Worm (Caenorhabditis elegans): Measurements from ENCODE around the gene K10B4.1.

The K10B4.1 gene

DNA sequence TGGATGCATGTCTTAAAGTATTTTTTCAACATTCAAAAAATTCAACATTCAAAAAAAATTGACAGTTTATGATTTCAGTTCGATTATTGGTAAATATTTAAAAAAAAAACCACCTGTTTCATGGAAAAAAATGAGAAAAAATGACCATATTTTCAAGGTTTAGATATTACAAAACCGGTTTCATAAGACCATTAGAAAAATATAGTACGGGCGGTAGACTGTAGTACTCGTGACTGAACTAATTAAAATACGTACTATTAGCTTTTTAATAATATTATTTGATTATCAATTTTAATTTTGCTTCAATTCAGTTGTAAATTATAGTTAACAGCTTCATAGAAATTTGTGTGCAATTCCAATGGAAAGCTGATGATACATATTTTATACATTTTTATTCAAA is 41.4 kb downstream of the K10B4.1 start:
- no peak for TF ChIP-seq vab-15 (tag; optimal IDR thresholded peaks at IDR 0.05)
- TF ChIP-seq lsy-2 (tag; optimal IDR thresholded peaks at IDR 0.05) = no peak
- peak in 1 of 6 experiments; percentile 8 for TF ChIP-seq elt-3 (tag; optimal IDR thresholded peaks at IDR 0.05)
- TF ChIP-seq nhr-71 (tag; optimal IDR thresholded peaks at IDR 0.05) = peak; percentile 11
- peak; percentile 31 for TF ChIP-seq nhr-20 (tag; optimal IDR thresholded peaks at IDR 0.05)
- TF ChIP-seq tbx-2 (tag; optimal IDR thresholded peaks at IDR 0.05) = no peak
- TF ChIP-seq nhr-28 (tag; optimal IDR thresholded peaks at IDR 0.05) = no peak
- TF ChIP-seq egl-13 (tag; optimal IDR thresholded peaks at IDR 0.05) = no peak
- TF ChIP-seq jun-1 (tag; optimal IDR thresholded peaks at IDR 0.05) = no peak
- no peak for TF ChIP-seq irx-1 (tag; optimal IDR thresholded peaks at IDR 0.05)
- TF ChIP-seq unc-30 (tag; optimal IDR thresholded peaks at IDR 0.05) = no peak
- TF ChIP-seq alr-1 (tag; optimal IDR thresholded peaks at IDR 0.05; ENCODE audit: borderline replicate concordance) = no peak
- no peak for TF ChIP-seq aha-1 (tag; optimal IDR thresholded peaks at IDR 0.05)
- no peak for TF ChIP-seq unc-62 (GFP tag; optimal IDR thresholded peaks at IDR 0.05)
- peak; percentile 62 for TF ChIP-seq grh-1 (GFP tag; IDR thresholded peaks at IDR 0.05)
- no peak for TF ChIP-seq nhr-237 (tag; optimal IDR thresholded peaks at IDR 0.05)
- TF ChIP-seq unc-98 (GFP tag; IDR thresholded peaks at IDR 0.05) = no peak
- TF ChIP-seq lin-15B (tag; optimal IDR thresholded peaks at IDR 0.05) = no peak
- no peak for TF ChIP-seq skn-1 (tag; optimal IDR thresholded peaks at IDR 0.05)
- peak; percentile 69 for TF ChIP-seq nhr-85 (tag)
- TF ChIP-seq nhr-47 (tag; optimal IDR thresholded peaks at IDR 0.05) = no peak
- TF ChIP-seq lin-39 (tag; optimal IDR thresholded peaks at IDR 0.05) = no peak
- peak; percentile 41 for TF ChIP-seq lin-14 (GFP tag; optimal IDR thresholded peaks at IDR 0.05)
- TF ChIP-seq snpc-4 (tag; optimal IDR thresholded peaks at IDR 0.05) = no peak
- no peak for TF ChIP-seq C16A3.4 (tag; optimal IDR thresholded peaks at IDR 0.05)

ce11 chrII:178146-178545 is 42.9 kb downstream of the K10B4.1 start:
- TF ChIP-seq nhr-237 (tag; optimal IDR thresholded peaks at IDR 0.05) = no peak
- TF ChIP-seq ceh-63 (GFP tag; optimal IDR thresholded peaks at IDR 0.05) = no peak
- TF ChIP-seq C04F5.9 (tag; optimal IDR thresholded peaks at IDR 0.05) = no peak
- no peak for TF ChIP-seq dpl-1 (GFP tag; optimal IDR thresholded peaks at IDR 0.05)
- peak; percentile 80 for TF ChIP-seq blmp-1 (tag; optimal IDR thresholded peaks at IDR 0.05)
- no peak for TF ChIP-seq efl-1 (optimal IDR thresholded peaks at IDR 0.05)
- TF ChIP-seq efl-1 (GFP tag; optimal IDR thresholded peaks at IDR 0.05 in 1 of 2) = peak in 1 of 2 experiments; percentile 54
- no peak for TF ChIP-seq egl-27 (tag; optimal IDR thresholded peaks at IDR 0.05)
- TF ChIP-seq pax-3 (tag; optimal IDR thresholded peaks at IDR 0.05) = no peak
- TF ChIP-seq lin-39 (tag; optimal IDR thresholded peaks at IDR 0.05) = no peak
- TF ChIP-seq mab-9 (GFP tag; IDR thresholded peaks at IDR 0.05) = no peak
- no peak for TF ChIP-seq unc-130 (tag; optimal IDR thresholded peaks at IDR 0.05)
- TF ChIP-seq grh-1 (GFP tag; IDR thresholded peaks at IDR 0.05) = no peak

DNA sequence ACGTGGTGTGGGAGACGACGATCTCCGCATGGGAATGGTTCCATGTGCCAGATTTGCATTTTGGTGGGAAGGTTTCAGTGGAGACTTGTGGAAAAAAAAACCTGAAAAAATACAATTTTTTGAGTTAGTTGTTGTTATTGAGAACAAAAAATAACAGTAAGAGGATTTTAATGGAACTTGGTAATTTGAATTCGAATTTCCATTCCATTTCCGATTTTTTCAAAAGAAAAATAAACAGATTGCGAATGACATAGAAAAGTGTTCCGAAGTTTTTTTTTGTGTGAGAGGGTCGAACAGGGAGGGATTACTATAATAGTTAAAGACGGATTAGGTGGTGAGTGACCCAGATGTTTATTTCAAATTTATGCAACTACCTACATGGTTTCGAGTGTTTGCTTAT is 43.7 kb downstream of the K10B4.1 start, which contains the start of gene T01D1.4:
TSS of gene T01D1.4 (minus strand) at position 101 of the 400 bp plus-strand sequence.
- TF ChIP-seq nhr-12 (tag; optimal IDR thresholded peaks at IDR 0.05) (no peak), hlh-17 (GFP tag; optimal IDR thresholded peaks at IDR 0.05; ENCODE audit: borderline replicate concordance) (no peak), nhr-71 (tag; optimal IDR thresholded peaks at IDR 0.05) (no peak), nhr-19 (GFP tag; conservative IDR thresholded peaks at IDR 0.05) (no peak), irx-1 (tag; optimal IDR thresholded peaks at IDR 0.05) (no peak), hpl-2 (GFP tag; optimal IDR thresholded peaks at IDR 0.05) (no peak), mab-9 (GFP tag; IDR thresholded peaks at IDR 0.05) (no peak), unc-86 (tag; optimal IDR thresholded peaks at IDR 0.05) (no peak), lin-35 (GFP tag; optimal IDR thresholded peaks at IDR 0.05) (no peak), lsy-2 (tag; optimal IDR thresholded peaks at IDR 0.05) (no peak)
